Worm (Caenorhabditis elegans) whole organism, midembryonic: ENCODE measurements around the gene epac-1.

ENCODE experiments used
- T22C8.4 ChIP-seq: fragments of 200-800 bp; sonication (Bioruptor generic); IDR thresholded peaks from 2 replicates; pipeline ENCODE4 v1.3.6; 2022; ENCODE audit warnings: missing genetic modification characterization, missing compliant biosample characterization
- cog-1 ChIP-seq: sonication (generic microtip); optimal IDR thresholded peaks from 2 replicates; lab custom pipeline; 2016; ENCODE audit warnings: missing genetic modification characterization, missing compliant biosample characterization
- flt-1 ChIP-seq: fragments of 200-800 bp; sonication (Bioruptor generic); IDR thresholded peaks from 2 replicates; pipeline ENCODE4 v1.3.6; 2022; ENCODE audit warnings: missing genetic modification characterization, missing compliant biosample characterization
- klf-2 ChIP-seq: fragments of 200-800 bp; sonication (Bioruptor generic); conservative IDR thresholded peaks from 2 replicates; pipeline ENCODE4 v1.3.6; 2022; ENCODE audit warnings: missing genetic modification reagents, missing genetic modification characterization, missing compliant biosample characterization
- med-1 ChIP-seq: sonication (generic microtip); optimal IDR thresholded peaks from 2 replicates; lab custom pipeline; 2017; ENCODE audit warnings: missing genetic modification characterization, mild to moderate bottlenecking, missing compliant biosample characterization, antibody characterized with exemption, missing genetic modification reagents; ENCODE audit not compliant: insufficient read depth
- ref-1 ChIP-seq: fragments of 200-800 bp; sonication (Bioruptor generic); conservative IDR thresholded peaks from 2 replicates; pipeline ENCODE4 v1.3.6; 2022; ENCODE audit warnings: missing genetic modification reagents, missing genetic modification characterization, missing compliant biosample characterization
- tab-1 ChIP-seq: fragments of 200-800 bp; sonication (Bioruptor generic); IDR thresholded peaks from 2 replicates; pipeline ENCODE4 v1.3.6; 2022; ENCODE audit warnings: missing genetic modification characterization, missing compliant biosample characterization
- ztf-23 ChIP-seq: fragments of 200-800 bp; sonication (Bioruptor generic); IDR thresholded peaks from 2 replicates; pipeline ENCODE4 v1.3.6; 2022; ENCODE audit warnings: missing genetic modification reagents, missing genetic modification characterization, missing compliant biosample characterization
- ztf-29 ChIP-seq: fragments of 200-800 bp; sonication (Bioruptor generic); IDR thresholded peaks from 2 replicates; pipeline ENCODE4 v1.3.6; 2022; ENCODE audit warnings: missing genetic modification reagents, missing genetic modification characterization, missing compliant biosample characterization

epac-1 gene

DNA sequence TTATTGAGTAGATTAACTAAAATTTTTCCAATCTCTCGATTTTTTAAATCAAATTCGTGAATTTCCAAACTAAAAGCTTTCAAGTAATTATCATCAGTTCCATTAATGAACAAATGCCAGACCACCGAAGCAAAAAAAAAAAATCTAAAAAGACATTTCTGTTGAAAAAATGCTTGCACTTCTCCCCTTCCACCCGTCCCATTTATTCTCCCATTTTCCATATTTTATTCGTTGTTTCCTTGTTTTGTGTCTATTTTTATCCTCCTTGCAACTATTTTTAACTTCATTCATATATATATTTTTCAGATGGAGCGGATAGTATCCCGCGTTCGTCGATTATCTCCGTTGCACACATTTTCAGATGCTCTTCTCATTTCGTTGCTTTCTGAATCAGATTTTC, at the start of gene epac-1:
TSS of gene epac-1 (plus strand) at position 301 of the 400 bp plus-strand sequence.
- TF ChIP-seq med-1 (GFP tag; lab: Kevin White, UChicago) (no peak), flt-1 (GFP tag; lab: Robert Waterston, UW) (no peak), tab-1 (GFP tag; lab: Robert Waterston, UW) (no peak), ref-1 (GFP tag; lab: Robert Waterston, UW) (no peak), T22C8.4 (no peak), klf-2 (GFP tag; lab: Robert Waterston, UW) (no peak), ztf-29 (GFP tag; lab: Robert Waterston, UW) (no peak), cog-1 (tag; lab: Kevin White, UChicago) (no peak), ztf-23 (no peak)

DNA sequence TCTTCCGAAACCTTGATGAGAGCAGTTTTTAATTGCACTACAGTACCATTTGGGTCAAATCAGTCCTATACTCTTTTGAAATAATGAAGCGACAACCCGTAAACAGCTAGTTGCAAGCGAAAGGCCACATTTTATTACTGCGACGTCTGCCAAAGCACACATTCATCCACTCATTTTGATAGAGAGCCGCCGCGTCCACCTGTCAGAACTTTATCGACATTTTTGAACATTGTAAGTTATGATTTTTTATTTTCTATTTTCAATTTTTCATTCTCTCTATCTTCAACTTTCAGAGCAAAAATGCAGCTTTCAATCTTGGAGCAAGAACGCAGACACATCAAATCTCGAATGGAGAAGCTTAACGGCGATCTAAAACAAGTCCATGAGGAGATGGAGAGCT, 48.3 kb upstream of the epac-1 start, which contains the start of gene K08E5.6:
TSS of gene K08E5.6 (plus strand) at position 301 of the 400 bp plus-strand sequence.
- TF ChIP-seq ref-1 (GFP tag; lab: Robert Waterston, UW) = no peak
- TF ChIP-seq med-1 (GFP tag; lab: Kevin White, UChicago) = no peak
- no peak for TF ChIP-seq ztf-23
- no peak for TF ChIP-seq klf-2 (GFP tag; lab: Robert Waterston, UW)
- no peak for TF ChIP-seq flt-1 (GFP tag; lab: Robert Waterston, UW)
- no peak for TF ChIP-seq T22C8.4
- TF ChIP-seq ztf-29 (GFP tag; lab: Robert Waterston, UW) = no peak

DNA sequence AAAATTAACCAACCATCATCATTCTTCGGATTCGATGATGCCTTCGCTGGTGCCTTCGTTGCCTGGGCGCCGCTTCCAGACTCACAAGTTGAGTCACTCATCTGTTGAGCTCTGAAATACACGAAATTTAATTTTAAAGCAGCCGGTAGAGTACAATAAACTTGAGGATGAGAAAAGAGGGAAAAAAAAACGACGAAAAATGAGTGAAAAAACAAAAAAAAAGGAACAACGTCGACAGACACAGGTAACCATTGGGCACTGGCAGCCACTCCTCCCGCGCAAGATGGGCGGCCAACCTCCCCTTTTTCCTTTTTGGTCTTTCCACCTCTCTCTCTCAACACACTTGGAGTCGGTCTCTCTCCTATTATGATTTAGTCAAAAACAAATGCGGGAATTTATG, 42.3 kb upstream of the epac-1 start, which contains the start of gene K08E5.1:
TSS of gene K08E5.1 (minus strand) at position 101 of the 400 bp plus-strand sequence.
- TF ChIP-seq tab-1 (GFP tag; lab: Robert Waterston, UW) = no peak
- TF ChIP-seq cog-1 (tag; lab: Kevin White, UChicago) = no peak
- TF ChIP-seq flt-1 (GFP tag; lab: Robert Waterston, UW) = no peak
- TF ChIP-seq ztf-29 (GFP tag; lab: Robert Waterston, UW) = no peak
- no peak for TF ChIP-seq klf-2 (GFP tag; lab: Robert Waterston, UW)
- no peak for TF ChIP-seq med-1 (GFP tag; lab: Kevin White, UChicago)
- TF ChIP-seq ztf-23 = no peak
- TF ChIP-seq ref-1 (GFP tag; lab: Robert Waterston, UW) = no peak
- TF ChIP-seq T22C8.4 = no peak

DNA sequence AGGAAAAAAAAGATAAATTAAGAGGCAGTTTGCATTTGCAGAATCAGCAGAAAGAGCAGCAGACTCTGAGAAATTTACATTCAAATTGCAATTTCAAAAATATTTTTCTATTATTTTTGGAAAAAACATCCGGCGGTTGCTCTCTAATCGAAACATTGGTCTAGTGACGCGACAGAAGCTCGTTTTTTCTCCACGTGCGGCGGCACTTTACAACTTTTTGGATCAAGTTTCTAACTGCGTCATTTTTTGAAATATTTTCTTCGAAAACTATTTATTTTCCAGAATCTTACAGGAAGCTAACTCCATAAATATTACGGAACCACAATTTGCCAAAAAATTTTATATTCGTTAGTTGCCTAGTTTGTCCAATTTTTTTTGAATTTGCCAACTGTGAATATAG, 39.1 kb upstream of the epac-1 start:
- TF ChIP-seq ztf-29 (GFP tag; lab: Robert Waterston, UW) (no peak), cog-1 (tag; lab: Kevin White, UChicago) (no peak), tab-1 (GFP tag; lab: Robert Waterston, UW) (no peak), flt-1 (GFP tag; lab: Robert Waterston, UW) (no peak), med-1 (GFP tag; lab: Kevin White, UChicago) (no peak), ref-1 (GFP tag; lab: Robert Waterston, UW) (no peak), klf-2 (GFP tag; lab: Robert Waterston, UW) (no peak), ztf-23 (no peak), T22C8.4 (no peak)

DNA sequence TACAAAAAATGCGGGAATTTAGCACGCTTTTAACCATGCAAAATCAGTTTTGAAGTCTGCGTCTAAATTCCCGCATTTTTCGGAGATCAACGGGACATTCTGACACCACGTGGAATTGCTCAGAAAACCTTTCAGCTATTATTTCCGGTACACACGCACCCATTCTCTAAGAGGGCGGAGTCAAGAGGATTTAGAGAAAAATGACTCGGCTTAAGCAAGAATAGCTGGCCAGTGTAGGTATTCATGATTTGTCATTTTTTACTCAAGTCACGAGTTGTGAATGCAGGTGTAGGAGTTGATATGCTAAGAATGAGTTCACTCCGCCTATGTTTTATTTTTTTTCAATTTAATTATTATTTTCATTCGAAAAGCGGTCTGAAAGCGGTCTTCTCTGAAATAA, 38.3 kb upstream of the epac-1 start:
- TF ChIP-seq ztf-23 (no peak), ztf-29 (GFP tag; lab: Robert Waterston, UW) (no peak), ref-1 (GFP tag; lab: Robert Waterston, UW) (no peak), klf-2 (GFP tag; lab: Robert Waterston, UW) (no peak), flt-1 (GFP tag; lab: Robert Waterston, UW) (no peak), med-1 (GFP tag; lab: Kevin White, UChicago) (no peak), T22C8.4 (no peak), cog-1 (tag; lab: Kevin White, UChicago) (no peak), tab-1 (GFP tag; lab: Robert Waterston, UW) (no peak)

DNA sequence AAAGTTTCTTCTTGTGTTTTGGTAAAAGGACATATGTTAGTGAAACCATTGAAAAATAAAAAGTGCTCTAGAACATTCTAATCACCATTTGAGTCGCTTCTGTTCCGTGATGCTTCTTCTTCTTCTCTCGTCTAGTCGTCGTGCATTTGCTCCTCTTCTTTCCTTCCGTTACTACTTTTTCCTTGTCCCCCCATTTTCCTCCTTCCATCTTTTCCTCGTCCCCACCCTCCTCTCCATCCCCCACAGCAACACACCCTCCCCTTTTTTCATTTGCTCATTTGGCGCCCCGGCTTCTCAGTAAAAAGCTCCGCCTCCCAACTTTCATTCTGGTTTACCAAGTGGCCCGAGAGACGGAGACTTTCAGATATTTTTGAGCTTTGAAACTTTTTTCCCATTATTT, 37.3 kb upstream of the epac-1 start:
- no peak for TF ChIP-seq med-1 (GFP tag; lab: Kevin White, UChicago)
- TF ChIP-seq ztf-23 = 0 out of 2 replicates have a peak, but pooled peaks have one; percentile 47

DNA sequence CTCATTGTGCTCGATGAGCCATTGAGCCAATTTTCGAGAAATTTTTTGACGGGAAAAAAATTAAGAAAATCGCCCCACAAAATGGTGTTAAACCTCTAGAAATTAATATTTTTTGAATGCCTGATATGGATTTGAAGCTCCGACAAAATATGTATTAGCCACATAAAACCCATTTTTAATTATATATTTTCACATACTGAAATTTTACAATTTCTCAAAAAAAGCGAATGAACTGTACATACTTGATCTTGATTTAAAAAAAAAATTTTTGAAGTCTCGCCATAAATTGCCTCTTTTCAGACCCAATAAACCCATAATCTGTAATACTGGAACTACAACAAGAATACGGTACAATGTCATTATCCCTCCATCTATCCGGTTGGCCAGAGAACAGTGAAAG, 36.5 kb upstream of the epac-1 start, which contains the start of gene nac-3:
TSS of gene nac-3 (plus strand) at position 301 of the 400 bp plus-strand sequence.
- TF ChIP-seq T22C8.4 (no peak), flt-1 (GFP tag; lab: Robert Waterston, UW) (no peak), med-1 (GFP tag; lab: Kevin White, UChicago) (no peak), cog-1 (tag; lab: Kevin White, UChicago) (no peak), tab-1 (GFP tag; lab: Robert Waterston, UW) (no peak), ref-1 (GFP tag; lab: Robert Waterston, UW) (no peak), ztf-23 (no peak), ztf-29 (GFP tag; lab: Robert Waterston, UW) (no peak), klf-2 (GFP tag; lab: Robert Waterston, UW) (no peak)

DNA sequence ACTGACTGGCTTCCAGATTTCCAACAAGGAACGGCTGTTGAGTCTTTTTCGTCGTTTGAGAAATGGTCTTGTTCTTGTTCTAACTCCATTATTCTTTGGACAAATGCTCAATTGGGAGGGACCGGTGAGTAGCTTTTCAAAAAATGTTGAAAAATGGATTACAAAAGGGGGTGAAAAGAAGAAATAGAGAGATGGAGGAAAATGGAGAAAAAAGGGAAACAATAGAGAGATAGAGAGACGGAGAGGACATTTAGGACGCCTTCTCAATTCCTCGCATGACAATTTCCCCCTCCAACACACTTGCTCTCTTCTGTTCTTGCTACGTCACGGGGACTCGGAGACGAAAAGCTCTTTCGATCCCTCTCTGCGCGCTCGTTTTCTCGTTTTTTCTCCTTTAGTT, 36.0 kb upstream of the epac-1 start:
- TF ChIP-seq tab-1 (GFP tag; lab: Robert Waterston, UW) (no peak), ref-1 (GFP tag; lab: Robert Waterston, UW) (no peak), ztf-29 (GFP tag; lab: Robert Waterston, UW) (no peak), med-1 (GFP tag; lab: Kevin White, UChicago) (no peak), cog-1 (tag; lab: Kevin White, UChicago) (no peak), klf-2 (GFP tag; lab: Robert Waterston, UW) (no peak), flt-1 (GFP tag; lab: Robert Waterston, UW) (no peak), ztf-23 (no peak), T22C8.4 (no peak)

DNA sequence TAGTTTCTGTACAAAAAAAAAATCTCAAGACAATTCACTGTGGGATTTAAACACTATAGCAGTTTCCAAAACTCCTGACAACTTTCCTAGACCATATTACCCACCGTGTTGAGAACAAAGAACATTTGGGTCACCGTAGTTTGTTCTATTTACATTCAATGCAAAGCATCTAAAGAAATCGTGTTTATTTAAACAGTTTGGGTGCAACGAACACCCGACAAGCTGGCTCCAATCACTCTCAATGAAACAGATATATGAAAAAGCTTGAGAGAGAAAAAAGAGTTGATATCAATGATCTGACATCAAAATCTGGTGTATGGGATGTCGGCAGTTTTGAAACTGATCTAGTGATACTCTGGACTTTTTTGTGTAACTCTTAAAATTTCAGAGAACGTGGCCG, 34.0 kb upstream of the epac-1 start:
- TF ChIP-seq ref-1 (GFP tag; lab: Robert Waterston, UW) (no peak), ztf-23 (no peak)

DNA sequence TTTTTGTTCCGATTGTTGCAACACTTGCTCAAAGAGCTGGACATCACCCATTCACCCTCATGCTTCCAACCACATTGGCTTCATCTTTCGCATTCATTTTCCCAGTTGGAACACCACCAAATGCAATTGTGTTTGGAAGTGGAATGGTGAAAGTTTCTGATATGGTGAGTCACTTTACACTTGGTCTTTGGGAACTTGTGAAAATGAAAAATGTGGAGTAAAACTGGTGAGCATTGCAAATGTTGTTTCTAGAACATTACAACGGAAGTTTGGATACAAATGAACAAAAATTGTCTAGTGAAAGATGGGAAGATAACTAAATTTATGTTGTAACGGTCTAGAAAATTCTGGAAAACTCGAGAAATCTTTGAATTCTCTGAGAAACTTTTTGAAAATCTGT, 32.7 kb upstream of the epac-1 start:
- TF ChIP-seq klf-2 (GFP tag; lab: Robert Waterston, UW) (no peak), cog-1 (tag; lab: Kevin White, UChicago) (no peak), T22C8.4 (no peak), ztf-23 (no peak), ref-1 (GFP tag; lab: Robert Waterston, UW) (no peak), med-1 (GFP tag; lab: Kevin White, UChicago) (no peak), tab-1 (GFP tag; lab: Robert Waterston, UW) (no peak), ztf-29 (GFP tag; lab: Robert Waterston, UW) (no peak), flt-1 (GFP tag; lab: Robert Waterston, UW) (no peak)
